Fruit fly (Drosophila melanogaster) whole organism, embryonic: Measurements from ENCODE around the gene Idua.
A peak's percentile ranks its signal among the peaks of the same experiment; 100 is the strongest.

Experiments used
- CG16815 ChIP-seq: fragments of 200-800 bp; sonication (Bioruptor generic); optimal IDR thresholded peaks from 3 replicates; lab custom pipeline; 2017; ENCODE audit warnings: missing biosample characterization, mild to moderate bottlenecking, missing genetic modification characterization
- CG2199 ChIP-seq: fragments of 200-800 bp; sonication (Bioruptor generic); IDR thresholded peaks from 3 replicates; pipeline ENCODE4 v1.3.6; 2022; ENCODE audit warnings: missing biosample characterization, missing genetic modification characterization
- CG2202 ChIP-seq: fragments of 200-800 bp; sonication (Bioruptor generic); optimal IDR thresholded peaks from 2 replicates; lab custom pipeline; 2018; ENCODE audit warnings: missing biosample characterization, mild to moderate bottlenecking, missing genetic modification characterization
- CG30403 ChIP-seq: fragments of 200-800 bp; sonication (Bioruptor generic); optimal IDR thresholded peaks from 3 replicates; lab custom pipeline; 2016; ENCODE audit warnings: missing biosample characterization, missing genetic modification characterization
- CG3163 ChIP-seq: fragments of 200-800 bp; sonication (Bioruptor generic); optimal IDR thresholded peaks from 3 replicates; lab custom pipeline; 2016; ENCODE audit warnings: missing biosample characterization, missing genetic modification characterization
- CG3407 ChIP-seq: fragments of 200-800 bp; sonication (Bioruptor generic); optimal IDR thresholded peaks from 2 replicates; lab custom pipeline; 2018; ENCODE audit warnings: missing biosample characterization, mild to moderate bottlenecking, missing genetic modification characterization
- CG4360 ChIP-seq: fragments of 200-800 bp; sonication (Bioruptor generic); IDR thresholded peaks from 2 replicates; pipeline ENCODE4 v1.3.6; 2022; ENCODE audit warnings: missing biosample characterization, missing genetic modification characterization
- CG4617 ChIP-seq: fragments of 200-800 bp; sonication (Bioruptor generic); optimal IDR thresholded peaks from 3 replicates; lab custom pipeline; 2016; ENCODE audit warnings: missing biosample characterization, missing genetic modification characterization, borderline replicate concordance
- CG4707 ChIP-seq: fragments of 200-800 bp; sonication (Bioruptor generic); optimal IDR thresholded peaks from 2 replicates; lab custom pipeline; 2018; ENCODE audit warnings: missing biosample characterization, mild to moderate bottlenecking, missing genetic modification characterization, moderate library complexity
- Chrac-16 ChIP-seq: fragments of 200-800 bp; sonication (Bioruptor generic); optimal IDR thresholded peaks from 3 replicates; lab custom pipeline; 2016; ENCODE audit warnings: missing biosample characterization, missing genetic modification characterization
- Deaf1 ChIP-seq: fragments of 200-800 bp; optimal IDR thresholded peaks from 3 replicates; lab custom pipeline; 2019; ENCODE audit warnings: missing biosample characterization, mild to moderate bottlenecking, missing genetic modification characterization, moderate library complexity
- Drgx ChIP-seq: fragments of 200-800 bp; sonication (Bioruptor generic); IDR thresholded peaks from 2 replicates; pipeline ENCODE4 v1.3.6; 2022; ENCODE audit warnings: missing biosample characterization, missing genetic modification characterization
- HLH4C ChIP-seq: fragments of 200-800 bp; sonication (Bioruptor generic); IDR thresholded peaks from 3 replicates; pipeline ENCODE4 v1.3.6; 2022; ENCODE audit warnings: missing biosample characterization, missing genetic modification characterization; ENCODE audit not compliant: partially characterized antibody
- HLH54F ChIP-seq: fragments of 200-800 bp; sonication (Bioruptor generic); optimal IDR thresholded peaks from 3 replicates; lab custom pipeline; 2016; ENCODE audit warnings: missing biosample characterization, missing genetic modification characterization
- Hmx ChIP-seq: fragments of 200-800 bp; sonication (Bioruptor generic); optimal IDR thresholded peaks from 2 replicates; lab custom pipeline; 2016; ENCODE audit warnings: missing biosample characterization, missing genetic modification characterization
- Hr78 ChIP-seq, 2 experiments: fragments of 200-800 bp in 1 of 2; fragments of >200 bp in 1 of 2; sonication (Bioruptor generic) in 1 of 2; optimal IDR thresholded peaks; 2 replicates each; lab custom pipeline; 2017 to 2019; ENCODE audit warnings: missing biosample characterization in 2 of 2, missing genetic modification characterization in 2 of 2, mild to moderate bottlenecking in 1 of 2, moderate library complexity in 1 of 2
- Jarid2 ChIP-seq: fragments of 200-800 bp; sonication (Bioruptor generic); optimal IDR thresholded peaks from 3 replicates; lab custom pipeline; 2017; ENCODE audit warnings: mild to moderate bottlenecking, missing biosample characterization, missing genetic modification reagents, missing genetic modification characterization
- Kr ChIP-seq: fragments of 200-800 bp; sonication (Bioruptor generic); optimal IDR thresholded peaks from 2 replicates; lab custom pipeline; 2017; ENCODE audit warnings: missing biosample characterization, mild to moderate bottlenecking, missing genetic modification characterization
- Trl ChIP-seq, 3 experiments: fragments of >200 bp in 2 of 3; fragments of 200-800 bp in 1 of 3; sonication (Bioruptor generic) in 1 of 3; optimal IDR thresholded peaks; 2 replicates in 1 of 3; 3 replicates in 2 of 3; lab custom pipeline; 2016 to 2017; ENCODE audit warnings: missing biosample characterization in 1 of 3, missing genetic modification characterization in 1 of 3
- amos ChIP-seq: fragments of 200-800 bp; sonication (Bioruptor generic); IDR thresholded peaks from 2 replicates; pipeline ENCODE4 v1.3.6; 2022; ENCODE audit warnings: missing biosample characterization, missing genetic modification characterization; ENCODE audit not compliant: partially characterized antibody
- cg ChIP-seq: fragments of 200-800 bp; sonication (Bioruptor generic); optimal IDR thresholded peaks from 3 replicates; lab custom pipeline; 2019; ENCODE audit warnings: missing biosample characterization, mild to moderate bottlenecking, missing genetic modification characterization, moderate library complexity
- corto ChIP-seq: fragments of 200-800 bp; sonication (Bioruptor generic); optimal IDR thresholded peaks from 2 replicates; lab custom pipeline; 2016; ENCODE audit warnings: missing biosample characterization, mild to moderate bottlenecking, missing genetic modification characterization, moderate library complexity
- exex ChIP-seq: fragments of 200-800 bp; sonication (Bioruptor generic); optimal IDR thresholded peaks from 4 replicates; lab custom pipeline; 2018; ENCODE audit warnings: missing biosample characterization, mild to moderate bottlenecking, missing genetic modification characterization, moderate library complexity
- gce ChIP-seq: fragments of 200-800 bp; sonication (Bioruptor generic); IDR thresholded peaks from 3 replicates; pipeline ENCODE4 v1.3.6; 2022; ENCODE audit warnings: missing biosample characterization, missing genetic modification characterization
- gcm ChIP-seq: fragments of 200-800 bp; sonication (Bioruptor generic); optimal IDR thresholded peaks from 2 replicates; lab custom pipeline; 2019; ENCODE audit warnings: missing biosample characterization, mild to moderate bottlenecking, missing genetic modification characterization, moderate library complexity
- grn ChIP-seq: fragments of 200-800 bp; sonication (Bioruptor generic); optimal IDR thresholded peaks from 3 replicates; lab custom pipeline; 2017; ENCODE audit warnings: missing biosample characterization, missing genetic modification characterization
- ken ChIP-seq: fragments of 200-800 bp; sonication (Bioruptor generic); IDR thresholded peaks from 3 replicates; pipeline ENCODE4 v1.3.6; 2022; ENCODE audit warnings: missing biosample characterization, missing genetic modification characterization
- klu ChIP-seq: fragments of 200-800 bp; sonication (Bioruptor generic); IDR thresholded peaks from 2 replicates; pipeline ENCODE4 v1.3.6; 2022; ENCODE audit warnings: missing biosample characterization, missing genetic modification characterization
- lab ChIP-seq: fragments of 200-800 bp; sonication (Bioruptor generic); optimal IDR thresholded peaks from 3 replicates; lab custom pipeline; 2017; ENCODE audit warnings: missing biosample characterization, missing genetic modification characterization, mild to moderate bottlenecking, moderate library complexity, missing genetic modification reagents
- lola ChIP-seq, 3 experiments: fragments of >200 bp in 2 of 3; fragments of 200-800 bp in 1 of 3; sonication (Bioruptor generic) in 1 of 3; optimal IDR thresholded peaks; 2 replicates each; lab custom pipeline; 2017 to 2019; ENCODE audit warnings: missing biosample characterization in 3 of 3, missing genetic modification characterization in 3 of 3, mild to moderate bottlenecking in 1 of 3, moderate library complexity in 1 of 3
- oc ChIP-seq: fragments of 200-800 bp; sonication (Bioruptor generic); optimal IDR thresholded peaks from 2 replicates; lab custom pipeline; 2018; ENCODE audit warnings: missing biosample characterization, mild to moderate bottlenecking, missing genetic modification characterization, moderate library complexity
- odd ChIP-seq: fragments of 200-800 bp; sonication (Bioruptor generic); optimal IDR thresholded peaks from 2 replicates; lab custom pipeline; 2017; ENCODE audit warnings: missing biosample characterization, mild to moderate bottlenecking, missing genetic modification characterization
- pfk ChIP-seq: fragments of 200-800 bp; sonication (Bioruptor generic); optimal IDR thresholded peaks from 2 replicates; lab custom pipeline; 2018; ENCODE audit warnings: missing biosample characterization, mild to moderate bottlenecking, missing genetic modification characterization, moderate library complexity
- pros ChIP-seq: fragments of 200-800 bp; sonication (Bioruptor generic); optimal IDR thresholded peaks from 3 replicates; lab custom pipeline; 2019; ENCODE audit warnings: missing biosample characterization, mild to moderate bottlenecking, missing genetic modification characterization, moderate library complexity
- ro ChIP-seq: fragments of 200-800 bp; sonication (Bioruptor generic); IDR thresholded peaks from 2 replicates; pipeline ENCODE4 v1.3.6; 2022; ENCODE audit warnings: missing biosample characterization, missing genetic modification characterization
- salm ChIP-seq: fragments of 200-800 bp; sonication (Bioruptor generic); optimal IDR thresholded peaks from 2 replicates; lab custom pipeline; 2018; ENCODE audit warnings: missing biosample characterization, mild to moderate bottlenecking, missing genetic modification characterization
- sc ChIP-seq, 3 experiments: fragments of >200 bp in 2 of 3; fragments of 200-800 bp in 1 of 3; sonication (Bioruptor generic) in 1 of 3; optimal IDR thresholded peaks; 2 replicates in 2 of 3; 3 replicates in 1 of 3; lab custom pipeline; 2017; ENCODE audit warnings: mild to moderate bottlenecking in 1 of 3, missing biosample characterization in 1 of 3, missing genetic modification characterization in 1 of 3, missing genetic modification reagents in 1 of 3
- sd ChIP-seq: fragments of 200-800 bp; sonication (Bioruptor generic); optimal IDR thresholded peaks from 3 replicates; lab custom pipeline; 2018; ENCODE audit warnings: missing biosample characterization, mild to moderate bottlenecking, missing genetic modification characterization, moderate library complexity
- sens-2 ChIP-seq: fragments of 200-800 bp; sonication (Bioruptor generic); IDR thresholded peaks from 2 replicates; pipeline ENCODE4 v1.3.6; 2022; ENCODE audit warnings: missing biosample characterization, missing genetic modification characterization
- sna ChIP-seq: fragments of 200-800 bp; sonication (Bioruptor generic); IDR thresholded peaks from 2 replicates; pipeline ENCODE4 v1.3.6; 2022; ENCODE audit warnings: missing biosample characterization, missing genetic modification characterization; ENCODE audit not compliant: partially characterized antibody
- so ChIP-seq: fragments of 200-800 bp; sonication (Bioruptor generic); IDR thresholded peaks from 3 replicates; pipeline ENCODE4 v1.3.6; 2022; ENCODE audit warnings: missing biosample characterization, missing genetic modification characterization
- sqz ChIP-seq: fragments of 200-800 bp; sonication (Bioruptor generic); optimal IDR thresholded peaks from 3 replicates; lab custom pipeline; 2018; ENCODE audit warnings: missing biosample characterization, mild to moderate bottlenecking, missing genetic modification characterization
- trem ChIP-seq: fragments of 200-800 bp; optimal IDR thresholded peaks from 3 replicates; lab custom pipeline; 2019; ENCODE audit warnings: missing biosample characterization, mild to moderate bottlenecking, missing genetic modification characterization, moderate library complexity
- yki ChIP-seq: fragments of >200 bp; optimal IDR thresholded peaks from 3 replicates; lab custom pipeline; 2018
- zen ChIP-seq: fragments of 200-800 bp; sonication (Bioruptor generic); optimal IDR thresholded peaks from 3 replicates; lab custom pipeline; 2018; ENCODE audit warnings: missing biosample characterization, mild to moderate bottlenecking, missing genetic modification characterization, moderate library complexity

Gene Idua

dm6 chr2L:11066887-11067459, 45.9 kb downstream of the Idua start, which contains the start of gene Samuel (continued):
- TF ChIP-seq Trl (optimal IDR thresholded peaks at IDR 0.05; lab: Kevin White, UChicago) (peak; percentile 91 to 93), Trl (GFP tag; optimal IDR thresholded peaks at IDR 0.05; lab: Kevin White, UChicago) (peak; percentile 20), klu (GFP tag; lab: Robert Waterston, UW) (no peak), sc (optimal IDR thresholded peaks at IDR 0.05; lab: Kevin White, UChicago) (no peak), sc (GFP tag; optimal IDR thresholded peaks at IDR 0.05; lab: Kevin White, UChicago) (no peak), Hr78 (GFP tag; optimal IDR thresholded peaks at IDR 0.05; lab: Kevin White, UChicago) (peak in 1 of 2 experiments; percentile 91), Deaf1 (peak; percentile 67), CG4617 (GFP tag; lab: Kevin White, UChicago) (no peak), CG3163 (GFP tag; lab: Kevin White, UChicago) (peak; percentile 99), salm (tag; lab: Kevin White, UChicago) (peak; percentile 54), Jarid2 (peak; percentile 96), CG30403 (peak; percentile 13), oc (no peak), Hmx (GFP tag; lab: Kevin White, UChicago) (no peak), CG3407 (GFP tag; lab: Kevin White, UChicago) (no peak), CG2202 (peak; percentile 7), sna (GFP tag; lab: Robert Waterston, UW) (0 out of 2 replicates have a peak, but pooled peaks have one; percentile 26), sens-2 (GFP tag; lab: Robert Waterston, UW) (peak; percentile 78), lab (no peak), trem (tag; lab: Kevin White, UChicago) (peak; percentile 0), pfk (no peak), Chrac-16 (no peak), HLH54F (GFP tag; lab: Kevin White, UChicago) (no peak), exex (tag; lab: Kevin White, UChicago) (peak; percentile 61), odd (peak; percentile 28), Kr (GFP tag; lab: Kevin White, UChicago) (no peak), pros (GFP tag; lab: Kevin White, UChicago) (no peak), CG2199 (peak; percentile 22; the same call in 2 of the 3 replicates), Drgx (GFP tag; lab: Robert Waterston, UW) (peak; percentile 33; the same call in 1 of the 2 replicates), CG4707 (GFP tag; lab: Kevin White, UChicago) (peak; percentile 20), ken (no peak), amos (GFP tag; lab: Robert Waterston, UW) (peak; percentile 36; the same call in 1 of the 2 replicates), sqz (GFP tag; lab: Kevin White, UChicago) (no peak), ro (no peak), gcm (GFP tag; lab: Kevin White, UChicago) (peak; percentile 11), corto (GFP tag; lab: Kevin White, UChicago) (peak; percentile 68), grn (peak; percentile 96), lola (GFP tag; optimal IDR thresholded peaks at IDR 0.05; lab: Kevin White, UChicago) (no peak), so (peak; percentile 28; the same call in 1 of the 3 replicates), CG4360 (GFP tag; lab: Robert Waterston, UW) (peak; percentile 91), HLH4C (peak; percentile 36; the same call in 1 of the 3 replicates), sd (tag; lab: Kevin White, UChicago) (peak; percentile 42), gce (GFP tag; lab: Robert Waterston, UW) (peak; percentile 46; the same call in 1 of the 3 replicates), yki (peak; percentile 39), zen (tag; lab: Kevin White, UChicago) (no peak), CG16815 (GFP tag; lab: Kevin White, UChicago) (no peak), cg (GFP tag; lab: Kevin White, UChicago) (peak; percentile 69)
